Fruit fly (Drosophila melanogaster) whole organism, prepupa: ENCODE data around the gene CG11790.

Source experiments
- Blimp-1 ChIP-seq: fragments of 200-800 bp; sonication (Bioruptor generic); optimal IDR thresholded peaks from 3 replicates; lab custom pipeline; 2017; ENCODE audit warnings: missing biosample characterization, missing genetic modification characterization, mild to moderate bottlenecking, moderate library complexity, missing genetic modification reagents
- CG10631 ChIP-seq: fragments of 200-800 bp; sonication (Bioruptor generic); optimal IDR thresholded peaks from 2 replicates; lab custom pipeline; 2016; ENCODE audit warnings: missing biosample characterization, missing genetic modification characterization
- CG10669 ChIP-seq: fragments of 200-800 bp; sonication (Bioruptor generic); optimal IDR thresholded peaks from 3 replicates; lab custom pipeline; 2018; ENCODE audit warnings: missing biosample characterization, mild to moderate bottlenecking, missing genetic modification characterization, moderate library complexity
- CG11902 ChIP-seq: fragments of 200-800 bp; sonication (Bioruptor generic); optimal IDR thresholded peaks from 3 replicates; lab custom pipeline; 2016; ENCODE audit warnings: missing biosample characterization, missing genetic modification characterization
- CG15336 ChIP-seq: fragments of 200-800 bp; sonication (Bioruptor generic); IDR thresholded peaks from 2 replicates; pipeline ENCODE4 v1.3.6; 2022; ENCODE audit warnings: missing biosample characterization, missing genetic modification characterization
- CG3032 ChIP-seq: fragments of 200-800 bp; optimal IDR thresholded peaks from 2 replicates; lab custom pipeline; 2019; ENCODE audit warnings: missing biosample characterization, mild to moderate bottlenecking, missing genetic modification characterization, moderate library complexity
- CG3919 ChIP-seq: fragments of 200-800 bp; sonication (Bioruptor generic); optimal IDR thresholded peaks from 3 replicates; lab custom pipeline; 2016; ENCODE audit warnings: missing biosample characterization, missing genetic modification characterization
- CG4318 ChIP-seq: fragments of 200-800 bp; sonication (Bioruptor generic); optimal IDR thresholded peaks from 3 replicates; lab custom pipeline; 2017; ENCODE audit warnings: missing biosample characterization, mild to moderate bottlenecking, missing genetic modification characterization
- CG6163 ChIP-seq: fragments of 200-800 bp; sonication (Bioruptor generic); IDR thresholded peaks from 3 replicates; pipeline ENCODE4 v1.3.6; 2022; ENCODE audit warnings: missing biosample characterization, missing genetic modification characterization
- CG6276 ChIP-seq: fragments of 200-800 bp; sonication (Bioruptor generic); optimal IDR thresholded peaks from 2 replicates; lab custom pipeline; 2017; ENCODE audit warnings: missing biosample characterization, mild to moderate bottlenecking, missing genetic modification characterization
- CG6792 ChIP-seq: fragments of 200-800 bp; sonication (Bioruptor generic); optimal IDR thresholded peaks from 3 replicates; lab custom pipeline; 2016; ENCODE audit warnings: missing biosample characterization, missing genetic modification characterization
- CG6808 ChIP-seq: fragments of 200-800 bp; sonication (Bioruptor generic); optimal IDR thresholded peaks from 3 replicates; lab custom pipeline; 2017; ENCODE audit warnings: missing biosample characterization, missing genetic modification characterization, mild to moderate bottlenecking, moderate library complexity, missing genetic modification reagents
- CG6854 ChIP-seq: fragments of 200-800 bp; sonication (Bioruptor generic); optimal IDR thresholded peaks from 2 replicates; lab custom pipeline; 2017; ENCODE audit warnings: missing biosample characterization, mild to moderate bottlenecking, missing genetic modification characterization
- CG7368 ChIP-seq: fragments of 200-800 bp; sonication (Bioruptor generic); optimal IDR thresholded peaks from 3 replicates; lab custom pipeline; 2016; ENCODE audit warnings: missing biosample characterization, missing genetic modification characterization
- CG8319 ChIP-seq: fragments of 200-800 bp; sonication (Bioruptor generic); optimal IDR thresholded peaks from 3 replicates; lab custom pipeline; 2016; ENCODE audit warnings: missing biosample characterization, missing genetic modification characterization
- Eip75B ChIP-seq: fragments of 200-800 bp; sonication (Bioruptor generic); optimal IDR thresholded peaks from 3 replicates; lab custom pipeline; 2016; ENCODE audit warnings: missing biosample characterization, missing genetic modification characterization
- Eip93F ChIP-seq: fragments of 200-800 bp; sonication (Bioruptor generic); optimal IDR thresholded peaks from 2 replicates; lab custom pipeline; 2016; ENCODE audit warnings: missing biosample characterization, mild to moderate bottlenecking, missing genetic modification characterization
- Gug ChIP-seq: fragments of 200-800 bp; sonication (Bioruptor generic); IDR thresholded peaks from 2 replicates; pipeline ENCODE4 v1.3.6; 2022; ENCODE audit warnings: missing biosample characterization, missing genetic modification characterization
- Hr38 ChIP-seq: sonication (Bioruptor generic); optimal IDR thresholded peaks from 2 replicates; lab custom pipeline; 2016; ENCODE audit warnings: missing biosample characterization, missing genetic modification characterization
- Hr39 ChIP-seq: fragments of 200-800 bp; sonication (Bioruptor generic); optimal IDR thresholded peaks from 2 replicates; lab custom pipeline; 2016; ENCODE audit warnings: missing biosample characterization, missing genetic modification characterization
- Lpt ChIP-seq: fragments of 200-800 bp; sonication (Bioruptor generic); optimal IDR thresholded peaks from 3 replicates; lab custom pipeline; 2016; ENCODE audit warnings: missing biosample characterization, missing genetic modification characterization
- Smox ChIP-seq: fragments of 200-800 bp; sonication (Bioruptor generic); optimal IDR thresholded peaks from 3 replicates; lab custom pipeline; 2016; ENCODE audit warnings: missing biosample characterization, missing genetic modification characterization
- Sox102F ChIP-seq: fragments of 200-800 bp; sonication (Bioruptor generic); optimal IDR thresholded peaks from 2 replicates; lab custom pipeline; 2016; ENCODE audit warnings: missing biosample characterization, mild to moderate bottlenecking, missing genetic modification characterization
- Sox15 ChIP-seq: fragments of 200-800 bp; sonication (Bioruptor generic); optimal IDR thresholded peaks from 3 replicates; lab custom pipeline; 2016; ENCODE audit warnings: missing biosample characterization, missing genetic modification characterization
- achi ChIP-seq: fragments of 200-800 bp; sonication (Bioruptor generic); optimal IDR thresholded peaks from 3 replicates; lab custom pipeline; 2016; ENCODE audit warnings: missing biosample characterization, missing genetic modification characterization
- acj6 ChIP-seq: fragments of 200-800 bp; sonication (Bioruptor generic); optimal IDR thresholded peaks from 3 replicates; lab custom pipeline; 2016; ENCODE audit warnings: missing biosample characterization, missing genetic modification characterization
- cyc ChIP-seq: fragments of 200-800 bp; sonication (Bioruptor generic); optimal IDR thresholded peaks from 3 replicates; lab custom pipeline; 2016; ENCODE audit warnings: missing biosample characterization, missing genetic modification characterization
- dsx ChIP-seq: fragments of 200-800 bp; optimal IDR thresholded peaks from 3 replicates; lab custom pipeline; 2019; ENCODE audit warnings: missing biosample characterization, mild to moderate bottlenecking, missing genetic modification characterization, moderate library complexity; ENCODE audit not compliant: poor library complexity, severe bottlenecking
- eg ChIP-seq: fragments of 200-800 bp; sonication (Bioruptor generic); IDR thresholded peaks from 3 replicates; pipeline ENCODE4 v1.3.6; 2022; ENCODE audit warnings: missing biosample characterization, missing genetic modification characterization
- fkh ChIP-seq: fragments of 200-800 bp; sonication (Bioruptor generic); optimal IDR thresholded peaks from 3 replicates; lab custom pipeline; 2017; ENCODE audit warnings: missing biosample characterization, mild to moderate bottlenecking, missing genetic modification characterization, moderate library complexity
- lz ChIP-seq: fragments of 200-800 bp; sonication (Bioruptor generic); optimal IDR thresholded peaks from 3 replicates; lab custom pipeline; 2016; ENCODE audit warnings: missing biosample characterization, missing genetic modification characterization
- pdm3 ChIP-seq: fragments of 200-800 bp; sonication (Bioruptor generic); optimal IDR thresholded peaks from 3 replicates; lab custom pipeline; 2016; ENCODE audit warnings: missing biosample characterization, missing genetic modification characterization
- svp ChIP-seq: fragments of 200-800 bp; sonication (Bioruptor generic); peaks from one replicate; lab custom pipeline; 2016; ENCODE audit warnings: missing biosample characterization, missing genetic modification characterization
- vri ChIP-seq: fragments of 200-800 bp; sonication (Bioruptor generic); optimal IDR thresholded peaks from 3 replicates; lab custom pipeline; 2016; ENCODE audit warnings: missing biosample characterization, mild to moderate bottlenecking, missing genetic modification characterization

Gene CG11790

dm6 chr3R:25056016-25056415 lies 8.5 kb downstream of the CG11790 start, which contains the start of the genes CG31111 and stac:
Gene CG31111, minus strand, starts transcription at chr3R:25056177.
Gene stac, plus strand, starts transcription at chr3R:25056286.
- TF ChIP-seq Eip93F (peak; percentile 18), eg (GFP tag; lab: Robert Waterston, UW) (no peak), fkh (peak; percentile 82)

dm6 chr3R:25056488-25057157 lies 9.1 kb downstream of the CG11790 start:
- TF ChIP-seq CG3919 (GFP tag; lab: Kevin White, UChicago) (no peak), achi (GFP tag; lab: Kevin White, UChicago) (no peak), Gug (GFP tag; lab: Robert Waterston, UW) (no peak), CG6276 (GFP tag; lab: Kevin White, UChicago) (no peak), Blimp-1 (no peak), CG8319 (GFP tag; lab: Kevin White, UChicago) (no peak), Sox15 (GFP tag; lab: Kevin White, UChicago) (no peak)

dm6 chr3R:25060462-25060861 lies 13.0 kb downstream of the CG11790 start:
- no peak for TF ChIP-seq CG11902 (GFP tag; lab: Kevin White, UChicago)
- no peak for TF ChIP-seq CG6854 (GFP tag; lab: Kevin White, UChicago)
- TF ChIP-seq achi (GFP tag; lab: Kevin White, UChicago), result no peak
- no peak for TF ChIP-seq lz (GFP tag; lab: Kevin White, UChicago)
- TF ChIP-seq fkh, result no peak
- TF ChIP-seq Eip75B (GFP tag; lab: Kevin White, UChicago), result no peak
- no peak for TF ChIP-seq Hr39
- no peak for TF ChIP-seq CG6792
- no peak for TF ChIP-seq pdm3 (GFP tag; lab: Kevin White, UChicago)
- no peak for TF ChIP-seq CG6163 (GFP tag; lab: Robert Waterston, UW)
- no peak for TF ChIP-seq Sox102F
- TF ChIP-seq CG15336 (GFP tag; lab: Robert Waterston, UW), result no peak
- TF ChIP-seq dsx (GFP tag; lab: Kevin White, UChicago), result no peak
- TF ChIP-seq CG10669, result no peak
- no peak for TF ChIP-seq Lpt (GFP tag; lab: Kevin White, UChicago)
- TF ChIP-seq acj6 (GFP tag; lab: Kevin White, UChicago), result no peak
- no peak for TF ChIP-seq CG6276 (GFP tag; lab: Kevin White, UChicago)
- no peak for TF ChIP-seq CG3032
- TF ChIP-seq svp (GFP tag; lab: Kevin White, UChicago), result no peak
- no peak for TF ChIP-seq cyc (GFP tag; lab: Kevin White, UChicago)

- TF ChIP-seq fkh (peak; percentile 45), CG15336 (GFP tag; lab: Robert Waterston, UW) (no peak)
These were observed 17.7 kb downstream of the CG11790 start, which contains the start of the genes veli and PQBP1 for dm6 chr3R:25064907-25065841. Gene veli, minus strand, starts transcription at chr3R:25065591. Gene PQBP1, plus strand, starts transcription at chr3R:25065791.

dm6 chr3R:25066856-25067255 lies 19.4 kb downstream of the CG11790 start:
- TF ChIP-seq CG4318 (GFP tag; lab: Kevin White, UChicago) (no peak), Smox (GFP tag; lab: Kevin White, UChicago) (no peak), CG6808 (GFP tag; lab: Kevin White, UChicago) (no peak), CG10631 (no peak), cyc (GFP tag; lab: Kevin White, UChicago) (no peak), CG10669 (no peak), vri (GFP tag; lab: Kevin White, UChicago) (no peak), Eip93F (no peak), Hr38 (GFP tag; lab: Kevin White, UChicago) (no peak), CG7368 (GFP tag; lab: Kevin White, UChicago) (no peak), eg (GFP tag; lab: Robert Waterston, UW) (no peak), CG6792 (no peak)
- TF ChIP-seq, all 60 proteins: peak for 0
